Worm (Caenorhabditis elegans) whole organism, L3 larva: ENCODE results near the gene F47B8.8.

Experiments used
- R02D3.7 ChIP-seq: fragments of 150-350 bp; optimal IDR thresholded peaks from 2 replicates; lab custom pipeline; 2014; ENCODE audit warnings: missing biosample characterization, missing genetic modification characterization
- ZK546.5 ChIP-seq: sonication (generic microtip); optimal IDR thresholded peaks from 2 replicates; lab custom pipeline; 2017; ENCODE audit warnings: missing biosample characterization, missing genetic modification characterization
- aly-2 ChIP-seq: fragments of 150-350 bp; optimal IDR thresholded peaks from 2 replicates; lab custom pipeline; 2014; ENCODE audit warnings: missing biosample characterization, missing genetic modification characterization
- ama-1 ChIP-seq: fragments of 150-350 bp; optimal IDR thresholded peaks from 2 replicates; lab custom pipeline; 2018
- ceh-16 ChIP-seq: sonication (generic microtip); optimal IDR thresholded peaks from 2 replicates; lab custom pipeline; 2017; ENCODE audit warnings: missing biosample characterization, missing genetic modification characterization
- ceh-28 ChIP-seq: fragments of 150-350 bp; optimal IDR thresholded peaks from 2 replicates; lab custom pipeline; 2014; ENCODE audit warnings: missing biosample characterization, missing genetic modification reagents, missing genetic modification characterization
- ceh-82 ChIP-seq: fragments of 150-350 bp; optimal IDR thresholded peaks from 2 replicates; lab custom pipeline; 2014; ENCODE audit warnings: missing biosample characterization, missing genetic modification characterization
- ceh-9 ChIP-seq: sonication (generic microtip); optimal IDR thresholded peaks from 2 replicates; lab custom pipeline; 2018; ENCODE audit warnings: missing biosample characterization, missing genetic modification characterization
- daf-12 ChIP-seq: fragments of 150-350 bp; optimal IDR thresholded peaks from 2 replicates; lab custom pipeline; 2014; ENCODE audit warnings: missing biosample characterization, missing genetic modification reagents, missing genetic modification characterization
- egl-27 ChIP-seq: sonication (generic microtip); optimal IDR thresholded peaks from 4 replicates; lab custom pipeline; 2017; ENCODE audit warnings: missing biosample characterization, missing genetic modification reagents, missing genetic modification characterization
- egl-5 ChIP-seq: fragments of 150-350 bp; optimal IDR thresholded peaks from 2 replicates; lab custom pipeline; 2017; ENCODE audit warnings: missing biosample characterization, missing genetic modification reagents, missing genetic modification characterization, inconsistent platforms
- elt-1 ChIP-seq: fragments of 150-350 bp; optimal IDR thresholded peaks from 2 replicates; lab custom pipeline; 2014; ENCODE audit warnings: missing biosample characterization, missing genetic modification characterization
- elt-2 ChIP-seq: sonication (generic microtip); optimal IDR thresholded peaks from 2 replicates; lab custom pipeline; 2016; ENCODE audit warnings: missing genetic modification reagents, mild to moderate bottlenecking, missing genetic modification characterization, missing compliant biosample characterization
- elt-3 ChIP-seq, 3 experiments: fragments of 150-350 bp in 1 of 3; sonication (generic microtip) in 2 of 3; optimal IDR thresholded peaks; 2 replicates in 2 of 3; 4 replicates in 1 of 3; lab custom pipeline; 2014 to 2017; ENCODE audit warnings: missing biosample characterization in 3 of 3, missing genetic modification characterization in 3 of 3
- eor-1 ChIP-seq, 2 experiments: fragments of 150-350 bp; optimal IDR thresholded peaks; 2 replicates each; lab custom pipeline; 2014 to 2018; ENCODE audit warnings: missing biosample characterization in 2 of 2, missing genetic modification characterization in 2 of 2
- fkh-10 ChIP-seq: sonication (generic microtip); optimal IDR thresholded peaks from 2 replicates; lab custom pipeline; 2017; ENCODE audit warnings: missing biosample characterization, missing genetic modification reagents, missing genetic modification characterization
- fkh-2 ChIP-seq: fragments of 150-350 bp; optimal IDR thresholded peaks from 2 replicates; lab custom pipeline; 2014; ENCODE audit warnings: missing biosample characterization, missing genetic modification reagents, missing genetic modification characterization
- fos-1 ChIP-seq: fragments of 150-350 bp; optimal IDR thresholded peaks from 2 replicates; lab custom pipeline; 2014; ENCODE audit warnings: missing biosample characterization, missing genetic modification characterization
- hmg-11 ChIP-seq: sonication (generic microtip); optimal IDR thresholded peaks from 2 replicates; lab custom pipeline; 2016; ENCODE audit warnings: missing genetic modification characterization, missing compliant biosample characterization
- jun-1 ChIP-seq: fragments of 150-350 bp; optimal IDR thresholded peaks from 2 replicates; lab custom pipeline; 2014; ENCODE audit warnings: missing biosample characterization, missing genetic modification reagents, missing genetic modification characterization
- lin-15B ChIP-seq: fragments of 150-350 bp; optimal IDR thresholded peaks from 2 replicates; lab custom pipeline; 2014; ENCODE audit warnings: missing biosample characterization, missing genetic modification characterization
- lin-39 ChIP-seq: fragments of 150-350 bp; optimal IDR thresholded peaks from 2 replicates; lab custom pipeline; 2018; ENCODE audit warnings: missing biosample characterization, missing genetic modification reagents, missing genetic modification characterization
- lsy-12 ChIP-seq: sonication (generic microtip); optimal IDR thresholded peaks from 2 replicates; lab custom pipeline; 2016; ENCODE audit warnings: mild to moderate bottlenecking, missing genetic modification characterization, missing compliant biosample characterization
- mdl-1 ChIP-seq: fragments of 150-350 bp; optimal IDR thresholded peaks from 2 replicates; lab custom pipeline; 2014; ENCODE audit warnings: missing biosample characterization, missing genetic modification characterization
- mml-1 ChIP-seq: fragments of 150-350 bp; sonication (generic microtip); optimal IDR thresholded peaks from 3 replicates; lab custom pipeline; 2014; ENCODE audit warnings: missing biosample characterization, missing genetic modification characterization
- nfya-1 ChIP-seq: sonication (generic microtip); optimal IDR thresholded peaks from 2 replicates; lab custom pipeline; 2017; ENCODE audit warnings: missing genetic modification characterization, mild to moderate bottlenecking, missing compliant biosample characterization, antibody characterized with exemption, moderate library complexity; ENCODE audit not compliant: insufficient read depth
- nhr-11 ChIP-seq: fragments of 150-350 bp; optimal IDR thresholded peaks from 2 replicates; lab custom pipeline; 2014; ENCODE audit warnings: missing biosample characterization, missing genetic modification characterization
- nhr-12 ChIP-seq: fragments of 150-350 bp; optimal IDR thresholded peaks from 2 replicates; lab custom pipeline; 2014; ENCODE audit warnings: missing biosample characterization, missing genetic modification characterization
- nhr-23 ChIP-seq: fragments of 150-350 bp; optimal IDR thresholded peaks from 2 replicates; lab custom pipeline; 2014; ENCODE audit warnings: missing biosample characterization, missing genetic modification reagents, missing genetic modification characterization
- nhr-237 ChIP-seq: fragments of 150-350 bp; optimal IDR thresholded peaks from 2 replicates; lab custom pipeline; 2014; ENCODE audit warnings: missing biosample characterization, missing genetic modification characterization
- nhr-25 ChIP-seq: sonication (generic microtip); optimal IDR thresholded peaks from 2 replicates; lab custom pipeline; 2017; ENCODE audit warnings: missing biosample characterization, missing genetic modification characterization
- nhr-28 ChIP-seq: fragments of 150-350 bp; optimal IDR thresholded peaks from 2 replicates; lab custom pipeline; 2014; ENCODE audit warnings: missing biosample characterization, missing genetic modification characterization
- nhr-43 ChIP-seq: sonication (generic microtip); optimal IDR thresholded peaks from 2 replicates; lab custom pipeline; 2016; ENCODE audit warnings: mild to moderate bottlenecking, missing genetic modification characterization, missing compliant biosample characterization; ENCODE audit not compliant: poor library complexity, severe bottlenecking
- nhr-67 ChIP-seq: fragments of 150-350 bp; optimal IDR thresholded peaks from 2 replicates; lab custom pipeline; 2014; ENCODE audit warnings: missing biosample characterization, missing genetic modification characterization
- nhr-76 ChIP-seq: fragments of 150-350 bp; sonication (generic microtip); optimal IDR thresholded peaks from 5 replicates; lab custom pipeline; 2014; ENCODE audit warnings: missing biosample characterization, missing genetic modification characterization
- nhr-77 ChIP-seq: fragments of 150-350 bp; optimal IDR thresholded peaks from 2 replicates; lab custom pipeline; 2014; ENCODE audit warnings: missing biosample characterization, missing genetic modification characterization
- pha-4 ChIP-seq: fragments of 150-350 bp; optimal IDR thresholded peaks from 2 replicates; lab custom pipeline; 2014; ENCODE audit warnings: missing biosample characterization, missing genetic modification reagents, missing genetic modification characterization
- pqm-1 ChIP-seq: fragments of 150-350 bp; optimal IDR thresholded peaks from 2 replicates; lab custom pipeline; 2017; ENCODE audit warnings: missing biosample characterization, missing genetic modification characterization, inconsistent platforms
- sea-2 ChIP-seq: fragments of 150-350 bp; sonication (generic microtip); optimal IDR thresholded peaks from 4 replicates; lab custom pipeline; 2014; ENCODE audit warnings: missing biosample characterization, missing genetic modification reagents, missing genetic modification characterization
- skn-1 ChIP-seq: fragments of 150-350 bp; optimal IDR thresholded peaks from 2 replicates; lab custom pipeline; 2014; ENCODE audit warnings: missing biosample characterization, missing genetic modification characterization
- snpc-4 ChIP-seq: fragments of 150-350 bp; optimal IDR thresholded peaks from 2 replicates; lab custom pipeline; 2014; ENCODE audit warnings: missing biosample characterization, missing genetic modification characterization
- tbx-2 ChIP-seq: sonication (generic microtip); optimal IDR thresholded peaks from 2 replicates; lab custom pipeline; 2016; ENCODE audit warnings: mild to moderate bottlenecking, missing genetic modification characterization, missing compliant biosample characterization
- unc-39 ChIP-seq: sonication (generic microtip); optimal IDR thresholded peaks from 4 replicates; lab custom pipeline; 2017; ENCODE audit warnings: missing biosample characterization, missing genetic modification characterization
- unc-62 ChIP-seq: fragments of 150-350 bp; sonication (generic microtip); optimal IDR thresholded peaks from 4 replicates; lab custom pipeline; 2014; ENCODE audit warnings: missing biosample characterization, missing genetic modification reagents, missing genetic modification characterization
- zag-1 ChIP-seq: fragments of 150-350 bp; optimal IDR thresholded peaks from 2 replicates; lab custom pipeline; 2014; ENCODE audit warnings: missing biosample characterization, missing genetic modification characterization
- ztf-11 ChIP-seq: fragments of 150-350 bp; optimal IDR thresholded peaks from 2 replicates; lab custom pipeline; 2014; ENCODE audit warnings: missing biosample characterization, missing genetic modification characterization
- ztf-4 ChIP-seq: fragments of 150-350 bp; optimal IDR thresholded peaks from 2 replicates; lab custom pipeline; 2014; ENCODE audit warnings: missing biosample characterization, missing genetic modification characterization

F47B8.8 gene

ce11 chrV:14320730-14321319, 10.7 kb upstream of the F47B8.8 start:
- TF ChIP-seq eor-1 (tag; optimal IDR thresholded peaks at IDR 0.05; lab: Kevin White, UChicago) (no peak), nhr-76 (tag; lab: Kevin White, UChicago) (no peak), ceh-16 (tag; lab: Kevin White, UChicago) (no peak), tbx-2 (tag; lab: Kevin White, UChicago) (no peak), jun-1 (tag; lab: Kevin White, UChicago) (no peak)

- TF ChIP-seq fkh-2 (tag; lab: Kevin White, UChicago) (no peak), daf-12 (no peak), R02D3.7 (tag; lab: Kevin White, UChicago) (no peak), jun-1 (tag; lab: Kevin White, UChicago) (no peak), ceh-28 (tag; lab: Kevin White, UChicago) (no peak), fkh-10 (GFP tag; lab: Kevin White, UChicago) (no peak), ama-1 (lab: Kevin White, UChicago) (peak; percentile 5), nhr-12 (tag; lab: Kevin White, UChicago) (no peak), nhr-77 (no peak), hmg-11 (peak; percentile 43), zag-1 (tag; lab: Kevin White, UChicago) (no peak), nhr-43 (tag; lab: Kevin White, UChicago) (no peak), eor-1 (tag; optimal IDR thresholded peaks at IDR 0.05; lab: Kevin White, UChicago) (no peak), sea-2 (GFP tag; lab: Kevin White, UChicago) (no peak), pha-4 (tag; lab: Kevin White, UChicago) (peak; percentile 63), ceh-9 (tag; lab: Kevin White, UChicago) (no peak), egl-27 (tag; lab: Kevin White, UChicago) (no peak), ceh-82 (no peak), nhr-237 (tag; lab: Kevin White, UChicago) (no peak), unc-39 (no peak), ZK546.5 (tag; lab: Kevin White, UChicago) (no peak), elt-3 (tag; optimal IDR thresholded peaks at IDR 0.05; lab: Kevin White, UChicago) (no peak), ceh-16 (tag; lab: Kevin White, UChicago) (no peak), lsy-12 (tag; lab: Kevin White, UChicago) (no peak), aly-2 (tag; lab: Kevin White, UChicago) (no peak), nhr-23 (tag; lab: Kevin White, UChicago) (peak; percentile 6), nfya-1 (peak; percentile 69), ztf-4 (tag; lab: Kevin White, UChicago) (no peak), mml-1 (tag; lab: Kevin White, UChicago) (no peak), pqm-1 (tag; lab: Kevin White, UChicago) (no peak), nhr-28 (tag; lab: Kevin White, UChicago) (no peak), snpc-4 (tag; lab: Kevin White, UChicago) (peak; percentile 17), skn-1 (tag; lab: Kevin White, UChicago) (peak; percentile 14), nhr-25 (peak; percentile 45), unc-62 (GFP tag; lab: Kevin White, UChicago) (no peak), lin-15B (tag; lab: Kevin White, UChicago) (peak; percentile 15), tbx-2 (tag; lab: Kevin White, UChicago) (no peak), ztf-11 (tag; lab: Kevin White, UChicago) (no peak), mdl-1 (tag; lab: Kevin White, UChicago) (no peak), lin-39 (no peak), nhr-67 (tag; lab: Kevin White, UChicago) (no peak), fos-1 (tag; lab: Kevin White, UChicago) (no peak), elt-1 (no peak), nhr-76 (tag; lab: Kevin White, UChicago) (no peak), elt-2 (no peak), egl-5 (tag; lab: Kevin White, UChicago) (peak; percentile 27), nhr-11 (tag; lab: Kevin White, UChicago) (no peak)
Observed at ce11 chrV:14322743-14323142, 8.8 kb upstream of the F47B8.8 start, which contains the start of gene F47B8.3. Gene F47B8.3, minus strand, starts transcription at chrV:14323003.
